Worm (Caenorhabditis elegans): ENCODE data around the gene F09E5.11.
A peak's percentile ranks its signal among the peaks of the same experiment; 100 is the strongest.

The F09E5.11 gene

ce11 chrII:5321718-5322286, 36.2 kb downstream of the F09E5.11 start:
- TF ChIP-seq cog-1 (tag; optimal IDR thresholded peaks at IDR 0.05), result peak; percentile 6
- TF ChIP-seq flt-1 (GFP tag; IDR thresholded peaks at IDR 0.05), result no peak
- TF ChIP-seq T22C8.4 (GFP tag; IDR thresholded peaks at IDR 0.05), result no peak

ce11 chrII:5320205-5320951, 37.6 kb downstream of the F09E5.11 start:
- TF ChIP-seq ref-1 (GFP tag; conservative IDR thresholded peaks at IDR 0.05) (no peak), klf-2 (GFP tag; conservative IDR thresholded peaks at IDR 0.05) (no peak), T22C8.4 (GFP tag; IDR thresholded peaks at IDR 0.05) (no peak), cog-1 (tag; optimal IDR thresholded peaks at IDR 0.05) (no peak), tab-1 (GFP tag; IDR thresholded peaks at IDR 0.05) (no peak), flt-1 (GFP tag; IDR thresholded peaks at IDR 0.05) (no peak), med-1 (GFP tag; optimal IDR thresholded peaks at IDR 0.05; ENCODE audit: insufficient read depth) (no peak), ztf-29 (GFP tag; IDR thresholded peaks at IDR 0.05) (no peak), ztf-23 (GFP tag; IDR thresholded peaks at IDR 0.05) (no peak)

ce11 chrII:5311746-5312145, 46.2 kb downstream of the F09E5.11 start, which contains the start of gene gcy-12:
TSS of gene gcy-12 (plus strand) at chrII:5312046.
- TF ChIP-seq flt-1 (GFP tag; IDR thresholded peaks at IDR 0.05) (no peak), T22C8.4 (GFP tag; IDR thresholded peaks at IDR 0.05) (no peak), ref-1 (GFP tag; conservative IDR thresholded peaks at IDR 0.05) (no peak), ztf-23 (GFP tag; IDR thresholded peaks at IDR 0.05) (no peak), ztf-29 (GFP tag; IDR thresholded peaks at IDR 0.05) (no peak), cog-1 (tag; optimal IDR thresholded peaks at IDR 0.05) (no peak), tab-1 (GFP tag; IDR thresholded peaks at IDR 0.05) (no peak), klf-2 (GFP tag; conservative IDR thresholded peaks at IDR 0.05) (no peak), med-1 (GFP tag; optimal IDR thresholded peaks at IDR 0.05; ENCODE audit: insufficient read depth) (no peak)

- TF ChIP-seq tab-1 (GFP tag; IDR thresholded peaks at IDR 0.05) (no peak), med-1 (GFP tag; optimal IDR thresholded peaks at IDR 0.05; ENCODE audit: insufficient read depth) (no peak), klf-2 (GFP tag; conservative IDR thresholded peaks at IDR 0.05) (no peak), ztf-23 (GFP tag; IDR thresholded peaks at IDR 0.05) (no peak), flt-1 (GFP tag; IDR thresholded peaks at IDR 0.05) (no peak), cog-1 (tag; optimal IDR thresholded peaks at IDR 0.05) (no peak), T22C8.4 (GFP tag; IDR thresholded peaks at IDR 0.05) (no peak)
Measured at ce11 chrII:5310795-5311194, 47.2 kb downstream of the F09E5.11 start.

ce11 chrII:5309720-5310119, 48.3 kb downstream of the F09E5.11 start:
- TF ChIP-seq klf-2 (GFP tag; conservative IDR thresholded peaks at IDR 0.05), result no peak
- TF ChIP-seq ztf-23 (GFP tag; IDR thresholded peaks at IDR 0.05), result no peak
- no peak for TF ChIP-seq T22C8.4 (GFP tag; IDR thresholded peaks at IDR 0.05)
- no peak for TF ChIP-seq ztf-29 (GFP tag; IDR thresholded peaks at IDR 0.05)
- no peak for TF ChIP-seq ref-1 (GFP tag; conservative IDR thresholded peaks at IDR 0.05)
- no peak for TF ChIP-seq tab-1 (GFP tag; IDR thresholded peaks at IDR 0.05)
- no peak for TF ChIP-seq flt-1 (GFP tag; IDR thresholded peaks at IDR 0.05)
- no peak for TF ChIP-seq med-1 (GFP tag; optimal IDR thresholded peaks at IDR 0.05; ENCODE audit: insufficient read depth)
- no peak for TF ChIP-seq cog-1 (tag; optimal IDR thresholded peaks at IDR 0.05)

- no peak for TF ChIP-seq T22C8.4 (GFP tag; IDR thresholded peaks at IDR 0.05)
- TF ChIP-seq klf-2 (GFP tag; conservative IDR thresholded peaks at IDR 0.05), result no peak
- TF ChIP-seq ref-1 (GFP tag; conservative IDR thresholded peaks at IDR 0.05), result no peak
- TF ChIP-seq ztf-23 (GFP tag; IDR thresholded peaks at IDR 0.05), result no peak
- no peak for TF ChIP-seq ztf-29 (GFP tag; IDR thresholded peaks at IDR 0.05)
- no peak for TF ChIP-seq cog-1 (tag; optimal IDR thresholded peaks at IDR 0.05)
- TF ChIP-seq tab-1 (GFP tag; IDR thresholded peaks at IDR 0.05), result no peak
- no peak for TF ChIP-seq flt-1 (GFP tag; IDR thresholded peaks at IDR 0.05)
- no peak for TF ChIP-seq med-1 (GFP tag; optimal IDR thresholded peaks at IDR 0.05; ENCODE audit: insufficient read depth)
Measured at ce11 chrII:5308961-5309360, 49.0 kb downstream of the F09E5.11 start.
